Fruit fly (Drosophila melanogaster): ENCODE results near the gene CG14042.

CG14042 gene

dm6 chr2L:4997401-4998259 is 39.9 kb upstream of the CG14042 start (continued):
- TF ChIP-seq Fer1 (GFP tag; optimal IDR thresholded peaks at IDR 0.05), result peak; percentile 98
- TF ChIP-seq gsb (GFP tag; IDR thresholded peaks at IDR 0.05), result peak; percentile 98
- peak; percentile 95 for TF ChIP-seq CG8359 (GFP tag; optimal IDR thresholded peaks at IDR 0.05; ENCODE audit: borderline replicate concordance)
- peak; percentile 99 for TF ChIP-seq Atf-2 (GFP tag; optimal IDR thresholded peaks at IDR 0.05)
- TF ChIP-seq vnd (GFP tag; IDR thresholded peaks at IDR 0.05; ENCODE audit: partially characterized antibody), result peak; percentile 73
- TF ChIP-seq ap (GFP tag; IDR thresholded peaks at IDR 0.05), result peak; percentile 99
- TF ChIP-seq fd96Cb (tag; optimal IDR thresholded peaks at IDR 0.05), result peak; percentile 99
- peak; percentile 98 for TF ChIP-seq Nf-YA (GFP tag; IDR thresholded peaks at IDR 0.05)
- peak; percentile 98 for TF ChIP-seq CG11504 (tag; optimal IDR thresholded peaks at IDR 0.05)
- peak; percentile 98 for TF ChIP-seq CG7556 (GFP tag; optimal IDR thresholded peaks at IDR 0.05)
- TF ChIP-seq CG15269 (tag; optimal IDR thresholded peaks at IDR 0.05), result peak; percentile 99
- TF ChIP-seq bab2 (GFP tag; optimal IDR thresholded peaks at IDR 0.05), result peak; percentile 99
- peak; percentile 97 for TF ChIP-seq cwo (GFP tag; optimal IDR thresholded peaks at IDR 0.05)
- peak; percentile 100 for TF ChIP-seq ase (GFP tag; IDR thresholded peaks at IDR 0.05)
- peak; percentile 15 for TF ChIP-seq cg (GFP tag; optimal IDR thresholded peaks at IDR 0.05)
- TF ChIP-seq Drgx (GFP tag; IDR thresholded peaks at IDR 0.05), result peak; percentile 99
- TF ChIP-seq bowl (GFP tag; IDR thresholded peaks at IDR 0.05), result peak; percentile 98
- TF ChIP-seq lov (optimal IDR thresholded peaks at IDR 0.05), result no peak
- peak; percentile 98 for TF ChIP-seq lov (GFP tag; IDR thresholded peaks at IDR 0.05)
- peak; percentile 98 for TF ChIP-seq tup (GFP tag; optimal IDR thresholded peaks at IDR 0.05)
- peak; percentile 92 for TF ChIP-seq CG4360 (GFP tag; IDR thresholded peaks at IDR 0.05)
- TF ChIP-seq CG2199 (GFP tag; IDR thresholded peaks at IDR 0.05), result peak; percentile 99
- TF ChIP-seq fd3F (GFP tag; optimal IDR thresholded peaks at IDR 0.05), result peak; percentile 97
- peak; percentile 99 for TF ChIP-seq ara (GFP tag; IDR thresholded peaks at IDR 0.05)
- peak; percentile 97 for TF ChIP-seq CG10147 (GFP tag; optimal IDR thresholded peaks at IDR 0.05)
- TF ChIP-seq CG12219 (GFP tag; optimal IDR thresholded peaks at IDR 0.05), result peak; percentile 99
- peak; percentile 99 for TF ChIP-seq Mrtf (GFP tag; IDR thresholded peaks at IDR 0.05)
- TF ChIP-seq mam (GFP tag; optimal IDR thresholded peaks at IDR 0.05), result peak; percentile 99
- TF ChIP-seq Hand (GFP tag; optimal IDR thresholded peaks at IDR 0.05), result peak; percentile 94
- TF ChIP-seq sr (GFP tag; IDR thresholded peaks at IDR 0.05), result peak; percentile 98
- peak; percentile 99 for TF ChIP-seq pho (GFP tag; optimal IDR thresholded peaks at IDR 0.05)
- peak; percentile 99 for TF ChIP-seq nmo (GFP tag; optimal IDR thresholded peaks at IDR 0.05)
- peak; percentile 99 for TF ChIP-seq chn (GFP tag; optimal IDR thresholded peaks at IDR 0.05)
- peak; percentile 99 for TF ChIP-seq esg (GFP tag; conservative IDR thresholded peaks at IDR 0.05)
- peak; percentile 96 for TF ChIP-seq CkIIα-i1 (GFP tag; IDR thresholded peaks at IDR 0.05)
- TF ChIP-seq Taf1 (GFP tag; IDR thresholded peaks at IDR 0.05), result peak; percentile 97
- peak; percentile 99 for TF ChIP-seq CG11247 (GFP tag; IDR thresholded peaks at IDR 0.05)
- TF ChIP-seq p53 (GFP tag; optimal IDR thresholded peaks at IDR 0.05), result peak; percentile 98
- TF ChIP-seq fd64A (GFP tag; optimal IDR thresholded peaks at IDR 0.05), result peak; percentile 98
- TF ChIP-seq CoRest (tag; optimal IDR thresholded peaks at IDR 0.05), result peak; percentile 99
- TF ChIP-seq CG9932 (GFP tag; IDR thresholded peaks at IDR 0.05), result peak; percentile 100
- peak; percentile 96 for TF ChIP-seq CG6854 (GFP tag; optimal IDR thresholded peaks at IDR 0.05)
- TF ChIP-seq NfI (GFP tag; optimal IDR thresholded peaks at IDR 0.05), result peak; percentile 99
- peak; percentile 98 for TF ChIP-seq BtbVII (GFP tag; optimal IDR thresholded peaks at IDR 0.05)
- TF ChIP-seq inv (GFP tag; IDR thresholded peaks at IDR 0.05; ENCODE audit: partially characterized antibody), result peak; percentile 62
- peak; percentile 97 for TF ChIP-seq CG17186 (GFP tag; optimal IDR thresholded peaks at IDR 0.05)
- peak; percentile 91 to 94 for TF ChIP-seq Trl (optimal IDR thresholded peaks at IDR 0.05)
- peak; percentile 99 for TF ChIP-seq Trl (GFP tag; optimal IDR thresholded peaks at IDR 0.05)
- TF ChIP-seq wdn (GFP tag; IDR thresholded peaks at IDR 0.05), result peak; percentile 98
